Worm (Caenorhabditis elegans) whole organism, L4 larva: ENCODE measurements around the gene tbc-16.

Experiments
- ZK546.5 ChIP-seq, 2 experiments: sonication (generic microtip); optimal IDR thresholded peaks; 2 replicates each; lab custom pipeline; 2017; ENCODE audit warnings: missing biosample characterization in 2 of 2, missing genetic modification characterization in 2 of 2
- dmd-8 ChIP-seq: fragments of 200-800 bp; sonication (Bioruptor generic); IDR thresholded peaks from 2 replicates; pipeline ENCODE4 v1.3.6; 2022; ENCODE audit warnings: missing genetic modification characterization, missing compliant biosample characterization
- fos-1 ChIP-seq: fragments of 150-350 bp; optimal IDR thresholded peaks from 2 replicates; lab custom pipeline; 2014; ENCODE audit warnings: missing biosample characterization, missing genetic modification characterization
- lir-3 ChIP-seq: sonication (generic microtip); optimal IDR thresholded peaks from 2 replicates; lab custom pipeline; 2016; ENCODE audit warnings: mild to moderate bottlenecking, missing genetic modification characterization, missing compliant biosample characterization
- nhr-237 ChIP-seq: sonication (generic microtip); optimal IDR thresholded peaks from 2 replicates; lab custom pipeline; 2017; ENCODE audit warnings: missing biosample characterization, missing genetic modification characterization
- skn-1 ChIP-seq: fragments of 150-350 bp; optimal IDR thresholded peaks from 2 replicates; lab custom pipeline; 2014; ENCODE audit warnings: missing biosample characterization, missing genetic modification characterization

DNA sequence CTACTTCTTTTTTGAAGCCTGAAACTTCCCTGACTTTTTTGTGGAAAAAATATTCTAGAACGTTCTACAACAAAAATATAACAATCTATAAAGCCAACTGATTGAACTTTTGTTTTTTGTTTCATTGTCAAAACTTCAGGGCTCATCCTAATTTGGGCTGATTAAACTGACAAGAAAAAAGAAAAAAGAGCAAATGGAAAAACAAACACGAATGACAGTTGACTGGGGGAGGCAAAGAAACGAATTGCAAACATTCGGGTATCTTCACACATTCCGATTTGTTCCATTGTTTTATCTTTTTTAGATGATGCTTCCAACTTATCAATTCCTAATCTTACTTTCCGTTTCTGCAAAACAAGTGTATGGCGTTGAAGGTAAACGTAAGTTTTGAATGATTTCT lies 38.3 kb downstream of the tbc-16 start, which contains the start of gene C46F4.3:
- TF ChIP-seq ZK546.5 (tag; optimal IDR thresholded peaks at IDR 0.05; lab: Kevin White, UChicago) (no peak), lir-3 (tag; lab: Kevin White, UChicago) (no peak), fos-1 (tag; lab: Kevin White, UChicago) (no peak), skn-1 (tag; lab: Kevin White, UChicago) (no peak), dmd-8 (no peak), nhr-237 (tag; lab: Kevin White, UChicago) (no peak)
